Fruit fly (Drosophila melanogaster): ENCODE measurements around the gene Tak1.

dm6 chrX:20495767-20496656 lies 28.7 kb downstream of the Tak1 start:
- TF ChIP-seq Sox14 (GFP tag; optimal IDR thresholded peaks at IDR 0.05) (peak; percentile 46), Gug (GFP tag; IDR thresholded peaks at IDR 0.05) (no peak), cyc (GFP tag; optimal IDR thresholded peaks at IDR 0.05) (peak; percentile 68), vri (GFP tag; optimal IDR thresholded peaks at IDR 0.05) (peak; percentile 12), CG10669 (GFP tag; optimal IDR thresholded peaks at IDR 0.05) (peak; percentile 39), Sox102F (GFP tag; optimal IDR thresholded peaks at IDR 0.05) (peak; percentile 65), CG15336 (GFP tag; IDR thresholded peaks at IDR 0.05) (peak; percentile 80), Lpt (GFP tag; optimal IDR thresholded peaks at IDR 0.05) (peak; percentile 49), CG8632 (GFP tag; optimal IDR thresholded peaks at IDR 0.05) (peak; percentile 31), Hr39 (GFP tag; optimal IDR thresholded peaks at IDR 0.05) (peak; percentile 73), esn (GFP tag; optimal IDR thresholded peaks at IDR 0.05) (peak; percentile 67), CG3919 (GFP tag; optimal IDR thresholded peaks at IDR 0.05) (peak; percentile 42)
